Worm (Caenorhabditis elegans) whole organism, late embryonic: Measurements from ENCODE around the gene F28H7.2.

Experiments used
- ceh-45 ChIP-seq: fragments of 200-800 bp; sonication (Bioruptor generic); IDR thresholded peaks from 2 replicates; pipeline ENCODE4 v1.3.6; 2022; ENCODE audit warnings: missing genetic modification reagents, missing genetic modification characterization, missing compliant biosample characterization
- ceh-48 ChIP-seq: sonication (generic microtip); optimal IDR thresholded peaks from 2 replicates; lab custom pipeline; 2016; ENCODE audit warnings: missing genetic modification characterization, inconsistent platforms, missing compliant biosample characterization
- elt-4 ChIP-seq: sonication (generic microtip); optimal IDR thresholded peaks from 2 replicates; lab custom pipeline; 2016; ENCODE audit warnings: missing genetic modification characterization, missing compliant biosample characterization
- hlh-30 ChIP-seq: sonication (generic microtip); optimal IDR thresholded peaks from 2 replicates; lab custom pipeline; 2017; ENCODE audit warnings: antibody characterized with exemption, missing genetic modification characterization, missing compliant biosample characterization; ENCODE audit not compliant: insufficient read depth
- odd-2 ChIP-seq: sonication (generic microtip); optimal IDR thresholded peaks from 2 replicates; lab custom pipeline; 2017; ENCODE audit warnings: antibody characterized with exemption, mild to moderate bottlenecking, missing genetic modification characterization, missing compliant biosample characterization
- pha-4 ChIP-seq: fragments of 150-350 bp; optimal IDR thresholded peaks from 2 replicates; lab custom pipeline; 2018; ENCODE audit warnings: missing biosample characterization, missing genetic modification reagents, missing genetic modification characterization
- rnt-1 ChIP-seq: sonication (generic microtip); optimal IDR thresholded peaks from 2 replicates; lab custom pipeline; 2016; ENCODE audit warnings: missing genetic modification characterization, missing compliant biosample characterization
- tbx-2 ChIP-seq: sonication (generic microtip); optimal IDR thresholded peaks from 2 replicates; lab custom pipeline; 2016; ENCODE audit warnings: missing genetic modification characterization, missing compliant biosample characterization
- unc-55 ChIP-seq: sonication (generic microtip); optimal IDR thresholded peaks from 2 replicates; lab custom pipeline; 2017; ENCODE audit warnings: missing biosample characterization, missing genetic modification reagents, missing genetic modification characterization

ce11 chrV:10792775-10793174 is 45.1 kb downstream of the F28H7.2 start, which contains the start of gene D1054.10:
- TF ChIP-seq rnt-1 (no peak), odd-2 (tag; lab: Kevin White, UChicago) (no peak), hlh-30 (no peak), tbx-2 (tag; lab: Kevin White, UChicago) (no peak), elt-4 (tag; lab: Kevin White, UChicago) (no peak), ceh-45 (GFP tag; lab: Robert Waterston, UW) (no peak), ceh-48 (no peak), unc-55 (GFP tag; lab: Kevin White, UChicago) (no peak), pha-4 (tag; lab: Kevin White, UChicago) (no peak)
